Fruit fly (Drosophila melanogaster) whole organism, embryonic: ENCODE results near the gene CG7298.
A peak's percentile ranks its signal among the peaks of the same experiment; 100 is the strongest.

Experiments used
- Adf1 ChIP-seq: fragments of 200-800 bp; sonication (Bioruptor generic); IDR thresholded peaks from 2 replicates; pipeline ENCODE4 v1.3.6; 2022; ENCODE audit warnings: missing biosample characterization, missing genetic modification characterization
- Aef1 ChIP-seq: fragments of 200-800 bp; sonication (Bioruptor generic); IDR thresholded peaks from 3 replicates; pipeline ENCODE4 v1.3.6; 2022; ENCODE audit warnings: missing biosample characterization, missing genetic modification characterization
- Awh ChIP-seq: fragments of 200-800 bp; sonication (Bioruptor generic); IDR thresholded peaks from 2 replicates; pipeline ENCODE4, ENCODE4 v1.3.6; 2022; ENCODE audit warnings: missing biosample characterization, missing genetic modification characterization
- B-H2 ChIP-seq: fragments of 200-800 bp; sonication (Bioruptor generic); optimal IDR thresholded peaks from 2 replicates; lab custom pipeline; 2018; ENCODE audit warnings: missing biosample characterization, mild to moderate bottlenecking, missing genetic modification characterization
- C15 ChIP-seq: fragments of 200-800 bp; sonication (Bioruptor generic); IDR thresholded peaks from 3 replicates; pipeline ENCODE4 v1.3.6; 2022; ENCODE audit warnings: missing biosample characterization, missing genetic modification characterization
- CG10267 ChIP-seq: fragments of 200-800 bp; sonication (Bioruptor generic); optimal IDR thresholded peaks from 2 replicates; lab custom pipeline; 2018; ENCODE audit warnings: missing biosample characterization, mild to moderate bottlenecking, missing genetic modification characterization, moderate library complexity
- CG10321 ChIP-seq: fragments of 200-800 bp; sonication (Bioruptor generic); IDR thresholded peaks from 2 replicates; pipeline ENCODE4 v1.3.6; 2022; ENCODE audit warnings: missing biosample characterization, missing genetic modification characterization
- CG12071 ChIP-seq: fragments of 200-800 bp; sonication (Bioruptor generic); optimal IDR thresholded peaks from 3 replicates; lab custom pipeline; 2018; ENCODE audit warnings: missing biosample characterization, mild to moderate bottlenecking, missing genetic modification characterization
- CG12659 ChIP-seq: fragments of 200-800 bp; sonication (Bioruptor generic); optimal IDR thresholded peaks from 3 replicates; lab custom pipeline; 2017; ENCODE audit warnings: mild to moderate bottlenecking, missing biosample characterization, missing genetic modification reagents, missing genetic modification characterization
- CG15514 ChIP-seq: fragments of 200-800 bp; sonication (Bioruptor generic); optimal IDR thresholded peaks from 3 replicates; lab custom pipeline; 2017; ENCODE audit warnings: missing biosample characterization, missing genetic modification characterization, mild to moderate bottlenecking, moderate library complexity, missing genetic modification reagents
- CG1603 ChIP-seq: fragments of 200-800 bp; sonication (Bioruptor generic); optimal IDR thresholded peaks from 2 replicates; lab custom pipeline; 2019; ENCODE audit warnings: missing biosample characterization, mild to moderate bottlenecking, missing genetic modification characterization, moderate library complexity
- CG17568 ChIP-seq: fragments of 200-800 bp; sonication (Bioruptor generic); optimal IDR thresholded peaks from 2 replicates; lab custom pipeline; 2018; ENCODE audit warnings: missing biosample characterization, mild to moderate bottlenecking, missing genetic modification characterization, moderate library complexity
- CG2889 ChIP-seq: fragments of 200-800 bp; sonication (Bioruptor generic); IDR thresholded peaks from 3 replicates; pipeline ENCODE4 v1.3.6; 2022; ENCODE audit warnings: missing biosample characterization, missing genetic modification characterization
- CG31224 ChIP-seq: fragments of 200-800 bp; sonication (Bioruptor generic); IDR thresholded peaks from 2 replicates; pipeline ENCODE4 v1.3.6; 2022; ENCODE audit warnings: missing biosample characterization, missing genetic modification characterization
- CG3726 ChIP-seq: fragments of 200-800 bp; sonication (Bioruptor generic); IDR thresholded peaks from 3 replicates; pipeline ENCODE4, ENCODE4 v1.3.6; 2022; ENCODE audit warnings: missing biosample characterization, missing genetic modification characterization
- CG4404 ChIP-seq: fragments of 200-800 bp; sonication (Bioruptor generic); IDR thresholded peaks from 2 replicates; pipeline ENCODE4 v1.3.6; 2022; ENCODE audit warnings: missing biosample characterization, missing genetic modification characterization
- CG4730 ChIP-seq: fragments of 200-800 bp; sonication (Bioruptor generic); IDR thresholded peaks from 2 replicates; pipeline ENCODE4 v1.3.6; 2022; ENCODE audit warnings: missing biosample characterization, missing genetic modification characterization
- CG5180 ChIP-seq: fragments of 200-800 bp; sonication (Bioruptor generic); optimal IDR thresholded peaks from 3 replicates; lab custom pipeline; 2017; ENCODE audit warnings: missing biosample characterization, missing genetic modification characterization, mild to moderate bottlenecking, moderate library complexity, missing genetic modification reagents
- CG6272 ChIP-seq: fragments of 200-800 bp; sonication (Bioruptor generic); IDR thresholded peaks from 2 replicates; pipeline ENCODE4 v1.3.6; 2022; ENCODE audit warnings: missing biosample characterization, missing genetic modification characterization
- CG7963 ChIP-seq: fragments of 200-800 bp; sonication (Bioruptor generic); IDR thresholded peaks from 3 replicates; pipeline ENCODE4 v1.3.6; 2022; ENCODE audit warnings: missing biosample characterization, missing genetic modification characterization; ENCODE audit not compliant: partially characterized antibody
- CG8478 ChIP-seq: fragments of >200 bp; optimal IDR thresholded peaks from 2 replicates; lab custom pipeline; 2018
- CoRest ChIP-seq: fragments of 200-800 bp; sonication (Bioruptor generic); optimal IDR thresholded peaks from 3 replicates; lab custom pipeline; 2018; ENCODE audit warnings: missing biosample characterization, mild to moderate bottlenecking, missing genetic modification characterization, moderate library complexity
- Dip3 ChIP-seq: fragments of 200-800 bp; sonication (Bioruptor generic); optimal IDR thresholded peaks from 3 replicates; lab custom pipeline; 2016; ENCODE audit warnings: missing biosample characterization, missing genetic modification characterization
- H2.0 ChIP-seq: fragments of 200-800 bp; sonication (Bioruptor generic); IDR thresholded peaks from 2 replicates; pipeline ENCODE4 v1.3.6; 2022; ENCODE audit warnings: missing biosample characterization, missing genetic modification characterization
- HmgZ ChIP-seq: fragments of 200-800 bp; sonication (Bioruptor generic); optimal IDR thresholded peaks from 2 replicates; lab custom pipeline; 2018; ENCODE audit warnings: missing biosample characterization, mild to moderate bottlenecking, missing genetic modification characterization
- Hmr ChIP-seq: fragments of 200-800 bp; sonication (Bioruptor generic); optimal IDR thresholded peaks from 3 replicates; lab custom pipeline; 2017; ENCODE audit warnings: mild to moderate bottlenecking, missing biosample characterization, missing genetic modification reagents, missing genetic modification characterization
- Lhr ChIP-seq: fragments of 200-800 bp; sonication (Bioruptor generic); optimal IDR thresholded peaks from 3 replicates; lab custom pipeline; 2017; ENCODE audit warnings: mild to moderate bottlenecking, missing biosample characterization, missing genetic modification reagents, missing genetic modification characterization
- Lim3 ChIP-seq: fragments of 200-800 bp; sonication (Bioruptor generic); IDR thresholded peaks from 2 replicates; pipeline ENCODE4 v1.3.6; 2022; ENCODE audit warnings: missing biosample characterization, missing genetic modification characterization
- NFAT ChIP-seq: fragments of 200-800 bp; sonication (Bioruptor generic); IDR thresholded peaks from 2 replicates; pipeline ENCODE4 v1.3.6; 2022; ENCODE audit warnings: missing biosample characterization, missing genetic modification characterization
- Opbp ChIP-seq: fragments of 200-800 bp; sonication (Bioruptor generic); IDR thresholded peaks from 3 replicates; pipeline ENCODE4 v1.3.6; 2022; ENCODE audit warnings: missing biosample characterization, missing genetic modification characterization; ENCODE audit not compliant: partially characterized antibody
- Xrp1 ChIP-seq: fragments of 200-800 bp; sonication (Bioruptor generic); IDR thresholded peaks from 2 replicates; pipeline ENCODE4 v1.3.6; 2022; ENCODE audit warnings: missing biosample characterization, missing genetic modification characterization
- al ChIP-seq: fragments of 200-800 bp; sonication (Bioruptor generic); IDR thresholded peaks from 2 replicates; pipeline ENCODE4 v1.3.6; 2022; ENCODE audit warnings: missing biosample characterization, missing genetic modification characterization
- chn ChIP-seq: fragments of 200-800 bp; sonication (Bioruptor generic); optimal IDR thresholded peaks from 2 replicates; lab custom pipeline; 2016; ENCODE audit warnings: missing biosample characterization, missing genetic modification characterization
- dati ChIP-seq: fragments of 200-800 bp; sonication (Bioruptor generic); IDR thresholded peaks from 2 replicates; pipeline ENCODE4 v1.3.6; 2022; ENCODE audit warnings: missing biosample characterization, missing genetic modification characterization
- dimm ChIP-seq: fragments of 200-800 bp; sonication (Bioruptor generic); IDR thresholded peaks from 2 replicates; pipeline ENCODE4 v1.3.6; 2022; ENCODE audit warnings: missing biosample characterization, missing genetic modification characterization
- dmrt11E ChIP-seq: fragments of 200-800 bp; sonication (Bioruptor generic); optimal IDR thresholded peaks from 3 replicates; lab custom pipeline; 2018; ENCODE audit warnings: missing biosample characterization, mild to moderate bottlenecking, missing genetic modification characterization, moderate library complexity
- eyg ChIP-seq: fragments of 200-800 bp; sonication (Bioruptor generic); optimal IDR thresholded peaks from 3 replicates; lab custom pipeline; 2016; ENCODE audit warnings: missing biosample characterization, missing genetic modification characterization
- fu2 ChIP-seq: fragments of 200-800 bp; sonication (Bioruptor generic); optimal IDR thresholded peaks from 2 replicates; lab custom pipeline; 2016; ENCODE audit warnings: missing biosample characterization, missing genetic modification characterization
- hkb ChIP-seq, 2 experiments: fragments of 200-800 bp in 1 of 2; fragments of >200 bp in 1 of 2; sonication (Bioruptor generic) in 1 of 2; IDR thresholded peaks in 1 of 2; optimal IDR thresholded peaks in 1 of 2; 2 replicates each; pipeline versions ENCODE4 v1.3.6 to Lab custom; 2017 to 2022; ENCODE audit warnings: missing biosample characterization in 1 of 2, missing genetic modification characterization in 1 of 2
- kni ChIP-seq: fragments of 200-800 bp; sonication (Bioruptor generic); optimal IDR thresholded peaks from 3 replicates; lab custom pipeline; 2017; ENCODE audit warnings: mild to moderate bottlenecking, missing biosample characterization, missing genetic modification reagents, missing genetic modification characterization
- lab ChIP-seq: fragments of 200-800 bp; sonication (Bioruptor generic); optimal IDR thresholded peaks from 3 replicates; lab custom pipeline; 2017; ENCODE audit warnings: missing biosample characterization, missing genetic modification characterization, mild to moderate bottlenecking, moderate library complexity, missing genetic modification reagents
- onecut ChIP-seq: fragments of 200-800 bp; sonication (Bioruptor generic); IDR thresholded peaks from 2 replicates; pipeline ENCODE4 v1.3.6; 2022; ENCODE audit warnings: missing biosample characterization, missing genetic modification characterization
- pfk ChIP-seq: fragments of 200-800 bp; sonication (Bioruptor generic); optimal IDR thresholded peaks from 2 replicates; lab custom pipeline; 2018; ENCODE audit warnings: missing biosample characterization, mild to moderate bottlenecking, missing genetic modification characterization, moderate library complexity
- repo ChIP-seq: fragments of 200-800 bp; sonication (Bioruptor generic); optimal IDR thresholded peaks from 2 replicates; lab custom pipeline; 2016; ENCODE audit warnings: missing biosample characterization, missing genetic modification characterization
- schlank ChIP-seq: fragments of 200-800 bp; sonication (Bioruptor generic); optimal IDR thresholded peaks from 2 replicates; lab custom pipeline; 2018; ENCODE audit warnings: missing biosample characterization, mild to moderate bottlenecking, missing genetic modification characterization
- sima ChIP-seq: fragments of 200-800 bp; sonication (Bioruptor generic); optimal IDR thresholded peaks from 2 replicates; lab custom pipeline; 2016; ENCODE audit warnings: missing biosample characterization, missing genetic modification characterization
- slou ChIP-seq: fragments of 200-800 bp; sonication (Bioruptor generic); optimal IDR thresholded peaks from 3 replicates; lab custom pipeline; 2016; ENCODE audit warnings: missing biosample characterization, missing genetic modification characterization
- sna ChIP-seq: fragments of 200-800 bp; sonication (Bioruptor generic); IDR thresholded peaks from 2 replicates; pipeline ENCODE4 v1.3.6; 2022; ENCODE audit warnings: missing biosample characterization, missing genetic modification characterization; ENCODE audit not compliant: partially characterized antibody

Gene CG7298

DNA sequence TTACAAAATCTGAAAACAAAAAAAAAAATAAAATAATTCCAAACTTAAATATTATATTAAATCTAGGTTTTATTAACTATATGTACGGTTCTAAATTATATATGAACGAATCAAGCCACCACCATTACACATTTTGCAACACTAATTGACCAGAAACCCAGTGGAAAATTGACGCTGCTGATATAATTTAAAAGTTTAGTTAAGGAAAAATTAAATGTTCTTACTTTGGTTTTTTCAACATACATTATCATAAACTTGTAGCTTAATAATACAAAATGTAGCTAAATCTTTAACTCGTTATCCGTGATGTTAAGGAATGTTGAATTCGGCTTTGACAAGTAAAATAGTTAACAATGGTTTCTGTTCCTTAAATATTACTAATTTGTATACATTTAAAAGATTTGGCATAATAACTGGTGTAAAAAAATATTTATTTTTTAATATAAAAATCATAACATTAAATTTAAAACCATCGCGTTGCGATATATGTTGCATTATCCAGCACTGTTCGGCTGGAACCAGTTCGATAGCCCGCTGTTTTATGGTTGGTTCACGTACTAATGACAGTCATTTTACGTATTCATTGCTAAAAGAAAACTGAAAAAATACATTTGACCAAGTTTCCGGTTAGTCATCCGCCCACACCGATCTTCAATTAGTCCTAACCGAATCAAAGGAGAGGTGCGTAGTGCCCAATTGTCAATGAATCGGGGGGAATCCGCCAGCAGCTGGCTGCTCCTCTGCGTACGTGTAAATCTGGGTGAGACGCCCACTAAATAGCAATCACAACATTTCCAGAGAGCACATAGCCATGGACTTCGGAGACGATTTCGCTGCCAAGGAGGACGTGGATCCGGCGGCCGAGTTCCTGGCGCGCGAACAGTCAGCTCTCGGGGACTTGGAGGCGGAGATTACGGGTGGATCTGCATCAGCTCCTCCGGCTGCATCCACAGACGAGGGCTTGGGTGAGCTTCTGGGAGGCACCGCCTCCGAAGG lies 38.8 kb upstream of the CG7298 start (continued):
- TF ChIP-seq schlank (tag; lab: Kevin White, UChicago) (peak; percentile 33), CG10267 (tag; lab: Kevin White, UChicago) (peak; percentile 81), Hmr (GFP tag; lab: Kevin White, UChicago) (peak; percentile 61), lab (GFP tag; lab: Kevin White, UChicago) (peak; percentile 74), sna (GFP tag; lab: Robert Waterston, UW) (peak; percentile 13; the same call in 1 of the 2 replicates), CG2889 (no peak), CG15514 (GFP tag; lab: Kevin White, UChicago) (peak; percentile 99), Lhr (GFP tag; lab: Kevin White, UChicago) (no peak), onecut (0 out of 2 replicates have a peak, but pooled peaks have one; percentile 10), B-H2 (peak; percentile 39), CG5180 (GFP tag; lab: Kevin White, UChicago) (peak; percentile 10), CG4404 (GFP tag; lab: Robert Waterston, UW) (peak; percentile 43), al (peak; percentile 32; the same call in 1 of the 2 replicates), Aef1 (GFP tag; lab: Robert Waterston, UW) (peak; percentile 35), Awh (GFP tag; lab: Robert Waterston, UW) (no peak), C15 (GFP tag; lab: Robert Waterston, UW) (no peak), Adf1 (no peak; the same call in 1 of the 2 replicates), Xrp1 (GFP tag; lab: Robert Waterston, UW) (peak; percentile 71), CoRest (peak; percentile 79), dimm (GFP tag; lab: Robert Waterston, UW) (no peak), CG7963 (GFP tag; lab: Robert Waterston, UW) (no peak), kni (no peak), eyg (GFP tag; lab: Kevin White, UChicago) (no peak), CG3726 (no peak), fu2 (no peak), CG12659 (GFP tag; lab: Kevin White, UChicago) (peak; percentile 72), CG1603 (tag; lab: Kevin White, UChicago) (peak; percentile 6), CG31224 (GFP tag; lab: Robert Waterston, UW) (peak; percentile 34), CG4730 (GFP tag; lab: Robert Waterston, UW) (peak; percentile 48; the same call in 1 of the 2 replicates), Opbp (GFP tag; lab: Robert Waterston, UW) (peak; percentile 62; the same call in 1 of the 3 replicates), H2.0 (GFP tag; lab: Robert Waterston, UW) (peak; percentile 53), chn (GFP tag; lab: Kevin White, UChicago) (no peak), repo (no peak), pfk (GFP tag; lab: Kevin White, UChicago) (no peak), CG12071 (GFP tag; lab: Kevin White, UChicago) (no peak), CG10321 (GFP tag; lab: Robert Waterston, UW) (no peak; the same call in 1 of the 2 replicates), HmgZ (tag; lab: Kevin White, UChicago) (peak; percentile 9), dati (GFP tag; lab: Robert Waterston, UW) (no peak), slou (peak; percentile 2), CG17568 (GFP tag; lab: Kevin White, UChicago) (no peak), CG6272 (GFP tag; lab: Robert Waterston, UW) (peak; percentile 42), NFAT (GFP tag; lab: Robert Waterston, UW) (peak; percentile 66), sima (GFP tag; lab: Kevin White, UChicago) (no peak), Dip3 (GFP tag; lab: Kevin White, UChicago) (no peak), hkb (optimal IDR thresholded peaks at IDR 0.05; lab: Kevin White, UChicago) (no peak), hkb (GFP tag; IDR thresholded peaks at IDR 0.05; lab: Robert Waterston, UW) (peak; percentile 62), Lim3 (no peak), dmrt11E (tag; lab: Kevin White, UChicago) (peak; percentile 30), CG8478 (no peak)
